Worm (Caenorhabditis elegans) whole organism, midembryonic: ENCODE results near the gene K07C11.10.

ENCODE experiments used
- T22C8.4 ChIP-seq: fragments of 200-800 bp; sonication (Bioruptor generic); IDR thresholded peaks from 2 replicates; pipeline ENCODE4 v1.3.6; 2022; ENCODE audit warnings: missing genetic modification characterization, missing compliant biosample characterization
- cog-1 ChIP-seq: sonication (generic microtip); optimal IDR thresholded peaks from 2 replicates; lab custom pipeline; 2016; ENCODE audit warnings: missing genetic modification characterization, missing compliant biosample characterization
- flt-1 ChIP-seq: fragments of 200-800 bp; sonication (Bioruptor generic); IDR thresholded peaks from 2 replicates; pipeline ENCODE4 v1.3.6; 2022; ENCODE audit warnings: missing genetic modification characterization, missing compliant biosample characterization
- klf-2 ChIP-seq: fragments of 200-800 bp; sonication (Bioruptor generic); conservative IDR thresholded peaks from 2 replicates; pipeline ENCODE4 v1.3.6; 2022; ENCODE audit warnings: missing genetic modification reagents, missing genetic modification characterization, missing compliant biosample characterization
- med-1 ChIP-seq: sonication (generic microtip); optimal IDR thresholded peaks from 2 replicates; lab custom pipeline; 2017; ENCODE audit warnings: missing genetic modification characterization, mild to moderate bottlenecking, missing compliant biosample characterization, antibody characterized with exemption, missing genetic modification reagents; ENCODE audit not compliant: insufficient read depth
- ref-1 ChIP-seq: fragments of 200-800 bp; sonication (Bioruptor generic); conservative IDR thresholded peaks from 2 replicates; pipeline ENCODE4 v1.3.6; 2022; ENCODE audit warnings: missing genetic modification reagents, missing genetic modification characterization, missing compliant biosample characterization
- tab-1 ChIP-seq: fragments of 200-800 bp; sonication (Bioruptor generic); IDR thresholded peaks from 2 replicates; pipeline ENCODE4 v1.3.6; 2022; ENCODE audit warnings: missing genetic modification characterization, missing compliant biosample characterization
- ztf-23 ChIP-seq: fragments of 200-800 bp; sonication (Bioruptor generic); IDR thresholded peaks from 2 replicates; pipeline ENCODE4 v1.3.6; 2022; ENCODE audit warnings: missing genetic modification reagents, missing genetic modification characterization, missing compliant biosample characterization
- ztf-29 ChIP-seq: fragments of 200-800 bp; sonication (Bioruptor generic); IDR thresholded peaks from 2 replicates; pipeline ENCODE4 v1.3.6; 2022; ENCODE audit warnings: missing genetic modification reagents, missing genetic modification characterization, missing compliant biosample characterization

The K07C11.10 gene

ce11 chrV:8178279-8178678 is 48.4 kb downstream of the K07C11.10 start:
- TF ChIP-seq ztf-23 (GFP tag; lab: Robert Waterston, UW): no peak
- TF ChIP-seq med-1 (GFP tag; lab: Kevin White, UChicago): no peak
- no peak for TF ChIP-seq T22C8.4 (GFP tag; lab: Robert Waterston, UW)
- no peak for TF ChIP-seq ztf-29 (GFP tag; lab: Robert Waterston, UW)

DNA sequence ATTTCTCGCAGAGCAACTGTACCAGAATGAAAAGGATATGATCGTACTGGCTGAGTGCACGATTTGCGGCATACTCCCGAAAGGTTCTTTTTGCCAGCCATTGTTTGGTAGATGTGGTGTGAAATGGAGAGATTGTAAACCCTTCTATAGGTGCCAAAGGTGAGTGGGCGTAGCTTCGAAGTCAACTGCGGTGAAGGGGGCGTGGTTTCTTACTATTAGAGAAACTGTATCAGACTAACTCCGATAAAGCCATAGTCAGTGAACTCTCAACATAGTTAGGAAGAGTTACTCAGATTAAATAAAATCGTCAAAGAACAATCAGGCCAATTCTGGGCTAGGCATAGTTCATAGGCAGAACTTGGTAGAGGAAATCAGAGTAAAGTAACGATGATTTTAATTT is 49.4 kb downstream of the K07C11.10 start, which contains the start of gene F20D6.9:
TSS of gene F20D6.9 (minus strand) at position 101 of the 400 bp plus-strand sequence.
- TF ChIP-seq ztf-23 (GFP tag; lab: Robert Waterston, UW) (no peak), med-1 (GFP tag; lab: Kevin White, UChicago) (no peak), klf-2 (GFP tag; lab: Robert Waterston, UW) (no peak), ref-1 (no peak), T22C8.4 (GFP tag; lab: Robert Waterston, UW) (no peak), tab-1 (GFP tag; lab: Robert Waterston, UW) (no peak), flt-1 (GFP tag; lab: Robert Waterston, UW) (no peak), cog-1 (tag; lab: Kevin White, UChicago) (no peak), ztf-29 (GFP tag; lab: Robert Waterston, UW) (no peak)
